Worm (Caenorhabditis elegans) whole organism, L4 larva: ENCODE results near the gene cri-2.
A peak's percentile ranks its signal among the peaks of the same experiment; 100 is the strongest.

Source experiments
- F26F4.8 ChIP-seq: fragments of 200-800 bp; sonication (Bioruptor generic); conservative IDR thresholded peaks from 2 replicates; pipeline ENCODE4 v1.3.6; 2022; ENCODE audit warnings: missing genetic modification characterization, missing compliant biosample characterization
- F44E2.7 ChIP-seq: fragments of 200-800 bp; sonication (Bioruptor generic); IDR thresholded peaks from 2 replicates; pipeline ENCODE4 v2.1.2; 2022; ENCODE audit warnings: missing genetic modification characterization, missing compliant biosample characterization
- F49E8.2 ChIP-seq: sonication (generic microtip); optimal IDR thresholded peaks from 2 replicates; lab custom pipeline; 2016; ENCODE audit warnings: missing compliant biosample characterization, mild to moderate bottlenecking, missing genetic modification characterization, borderline replicate concordance
- R02D3.7 ChIP-seq: fragments of 150-350 bp; sonication (generic microtip); optimal IDR thresholded peaks from 3 replicates; lab custom pipeline; 2014; ENCODE audit warnings: missing biosample characterization, missing genetic modification characterization
- T26A8.4 ChIP-seq: fragments of 200-800 bp; sonication (Bioruptor generic); IDR thresholded peaks from 2 replicates; pipeline ENCODE4 v1.3.6; 2022; ENCODE audit warnings: missing genetic modification characterization, missing compliant biosample characterization
- Y75B8A.6 ChIP-seq: fragments of 200-800 bp; sonication (Bioruptor generic); IDR thresholded peaks from 2 replicates; pipeline ENCODE4 v1.3.6; 2022; ENCODE audit warnings: missing genetic modification reagents, missing genetic modification characterization, missing compliant biosample characterization
- ZK546.5 ChIP-seq, 2 experiments: sonication (generic microtip); optimal IDR thresholded peaks; 2 replicates each; lab custom pipeline; 2017; ENCODE audit warnings: missing biosample characterization in 2 of 2, missing genetic modification characterization in 2 of 2
- ama-1 ChIP-seq: fragments of 150-350 bp; optimal IDR thresholded peaks from 2 replicates; lab custom pipeline; 2014; ENCODE audit warnings: inconsistent platforms, mixed read lengths
- attf-4 ChIP-seq: sonication (generic microtip); optimal IDR thresholded peaks from 3 replicates; lab custom pipeline; 2017; ENCODE audit warnings: missing biosample characterization, missing genetic modification characterization
- ceh-20 ChIP-seq: fragments of 200-800 bp; sonication (Bioruptor generic); IDR thresholded peaks from 2 replicates; pipeline ENCODE4 v1.3.6; 2022; ENCODE audit warnings: missing genetic modification reagents, missing genetic modification characterization, missing compliant biosample characterization
- daf-12 ChIP-seq: fragments of 150-350 bp; optimal IDR thresholded peaks from 2 replicates; lab custom pipeline; 2014; ENCODE audit warnings: missing biosample characterization, missing genetic modification reagents, missing genetic modification characterization
- daf-16 ChIP-seq, 3 experiments: sonication (generic microtip); optimal IDR thresholded peaks; 2 replicates each; lab custom pipeline; 2016 to 2017; ENCODE audit warnings: missing genetic modification characterization in 3 of 3, missing genetic modification reagents in 3 of 3, mild to moderate bottlenecking in 2 of 3, missing compliant biosample characterization in 2 of 3, missing biosample characterization in 1 of 3, moderate library complexity in 1 of 3
- dmd-6 ChIP-seq: fragments of 200-800 bp; sonication (Bioruptor generic); IDR thresholded peaks from 2 replicates; pipeline ENCODE4 v1.3.6; 2022; ENCODE audit warnings: missing genetic modification reagents, missing genetic modification characterization, missing compliant biosample characterization
- dmd-8 ChIP-seq: fragments of 200-800 bp; sonication (Bioruptor generic); IDR thresholded peaks from 2 replicates; pipeline ENCODE4 v1.3.6; 2022; ENCODE audit warnings: missing genetic modification characterization, missing compliant biosample characterization
- dmd-9 ChIP-seq: fragments of 200-800 bp; sonication (Bioruptor generic); IDR thresholded peaks from 2 replicates; pipeline ENCODE4 v1.3.6; 2022; ENCODE audit warnings: missing genetic modification reagents, missing genetic modification characterization, missing compliant biosample characterization
- dve-1 ChIP-seq: sonication (generic microtip); optimal IDR thresholded peaks from 2 replicates; lab custom pipeline; 2017; ENCODE audit warnings: antibody characterized with exemption, mild to moderate bottlenecking, missing genetic modification characterization, missing compliant biosample characterization; ENCODE audit not compliant: insufficient read depth
- fkh-10 ChIP-seq: fragments of 150-350 bp; optimal IDR thresholded peaks from 2 replicates; lab custom pipeline; 2014; ENCODE audit warnings: missing biosample characterization, missing genetic modification reagents, missing genetic modification characterization
- gei-8 ChIP-seq: fragments of 200-800 bp; sonication (Bioruptor generic); optimal IDR thresholded peaks from 2 replicates; lab custom pipeline; 2018; ENCODE audit warnings: mild to moderate bottlenecking, missing genetic modification characterization, missing compliant biosample characterization
- hlh-11 ChIP-seq: fragments of 200-800 bp; sonication (Bioruptor generic); optimal IDR thresholded peaks from 2 replicates; lab custom pipeline; 2018; ENCODE audit warnings: mild to moderate bottlenecking, missing genetic modification characterization, missing compliant biosample characterization
- hlh-30 ChIP-seq: sonication (generic microtip); optimal IDR thresholded peaks from 2 replicates; lab custom pipeline; 2017; ENCODE audit warnings: antibody characterized with exemption, mild to moderate bottlenecking, missing genetic modification characterization, missing compliant biosample characterization; ENCODE audit not compliant: insufficient read depth
- hmg-1.1 ChIP-seq: fragments of 200-800 bp; sonication (Bioruptor generic); IDR thresholded peaks from 2 replicates; pipeline ENCODE4 v1.3.6; 2022; ENCODE audit warnings: missing genetic modification reagents, missing genetic modification characterization, missing compliant biosample characterization
- jun-1 ChIP-seq: fragments of 150-350 bp; optimal IDR thresholded peaks from 2 replicates; lab custom pipeline; 2014; ENCODE audit warnings: missing biosample characterization, missing genetic modification reagents, missing genetic modification characterization
- lim-7 ChIP-seq: fragments of 200-800 bp; sonication (Bioruptor generic); IDR thresholded peaks from 2 replicates; pipeline ENCODE4 v1.3.6; 2022; ENCODE audit warnings: missing genetic modification characterization, missing compliant biosample characterization
- lin-15B ChIP-seq: fragments of 150-350 bp; sonication (generic microtip); optimal IDR thresholded peaks from 3 replicates; lab custom pipeline; 2014; ENCODE audit warnings: missing biosample characterization, missing genetic modification characterization
- lin-29 ChIP-seq: fragments of 200-800 bp; sonication (Bioruptor generic); IDR thresholded peaks from 2 replicates; pipeline ENCODE4 v1.3.6; 2022; ENCODE audit warnings: missing genetic modification reagents, missing genetic modification characterization, missing compliant biosample characterization
- lin-39 ChIP-seq: fragments of 150-350 bp; optimal IDR thresholded peaks from 2 replicates; lab custom pipeline; 2014; ENCODE audit warnings: missing biosample characterization, missing genetic modification reagents, missing genetic modification characterization
- lir-3 ChIP-seq: sonication (generic microtip); optimal IDR thresholded peaks from 2 replicates; lab custom pipeline; 2016; ENCODE audit warnings: mild to moderate bottlenecking, missing genetic modification characterization, missing compliant biosample characterization
- madf-9 ChIP-seq: fragments of 200-800 bp; sonication (Bioruptor generic); conservative IDR thresholded peaks from 2 replicates; pipeline ENCODE4 v1.3.6; 2022; ENCODE audit warnings: missing genetic modification reagents, missing genetic modification characterization, missing compliant biosample characterization
- nhr-10 ChIP-seq: fragments of 150-350 bp; optimal IDR thresholded peaks from 2 replicates; lab custom pipeline; 2014; ENCODE audit warnings: missing biosample characterization, missing genetic modification characterization
- nhr-102 ChIP-seq: sonication (generic microtip); optimal IDR thresholded peaks from 2 replicates; lab custom pipeline; 2016; ENCODE audit warnings: mild to moderate bottlenecking, missing genetic modification characterization, moderate library complexity, missing compliant biosample characterization
- nhr-111 ChIP-seq: fragments of 200-800 bp; sonication (Bioruptor generic); optimal IDR thresholded peaks from 2 replicates; lab custom pipeline; 2018; ENCODE audit warnings: mild to moderate bottlenecking, missing genetic modification characterization, missing compliant biosample characterization
- nhr-237 ChIP-seq: sonication (generic microtip); optimal IDR thresholded peaks from 2 replicates; lab custom pipeline; 2017; ENCODE audit warnings: missing biosample characterization, missing genetic modification characterization
- nhr-28 ChIP-seq: fragments of 150-350 bp; optimal IDR thresholded peaks from 2 replicates; lab custom pipeline; 2014; ENCODE audit warnings: missing biosample characterization, missing genetic modification characterization
- nhr-41 ChIP-seq: fragments of 200-800 bp; sonication (Bioruptor generic); IDR thresholded peaks from 2 replicates; pipeline ENCODE4 v1.3.6; 2022; ENCODE audit warnings: missing genetic modification reagents, missing genetic modification characterization, missing compliant biosample characterization
- nhr-42 ChIP-seq: fragments of 200-800 bp; sonication (Bioruptor generic); IDR thresholded peaks from 2 replicates; pipeline ENCODE4 v1.3.6; 2022; ENCODE audit warnings: missing genetic modification characterization, missing compliant biosample characterization
- pqm-1 ChIP-seq: sonication (generic microtip); optimal IDR thresholded peaks from 2 replicates; lab custom pipeline; 2017; ENCODE audit warnings: missing biosample characterization, missing genetic modification characterization
- rbr-2 ChIP-seq: sonication (generic microtip); optimal IDR thresholded peaks from 2 replicates; lab custom pipeline; 2016; ENCODE audit warnings: missing genotype, missing genetic modification characterization, missing compliant biosample characterization
- sdz-12 ChIP-seq: fragments of 200-800 bp; sonication (Bioruptor generic); optimal IDR thresholded peaks from 2 replicates; lab custom pipeline; 2018; ENCODE audit warnings: mild to moderate bottlenecking, missing genetic modification characterization, missing compliant biosample characterization
- set-16 ChIP-seq: fragments of 200-800 bp; sonication (Bioruptor generic); IDR thresholded peaks from 2 replicates; pipeline ENCODE4 v1.3.6; 2022; ENCODE audit warnings: missing genetic modification reagents, missing genetic modification characterization, missing compliant biosample characterization
- skn-1 ChIP-seq: fragments of 150-350 bp; optimal IDR thresholded peaks from 2 replicates; lab custom pipeline; 2014; ENCODE audit warnings: missing biosample characterization, missing genetic modification characterization
- snpc-1.2 ChIP-seq: fragments of 200-800 bp; sonication (Bioruptor generic); IDR thresholded peaks from 2 replicates; pipeline ENCODE4 v1.3.6; 2022; ENCODE audit warnings: missing genetic modification reagents, missing genetic modification characterization, missing compliant biosample characterization
- snpc-4 ChIP-seq: fragments of 150-350 bp; optimal IDR thresholded peaks from 2 replicates; lab custom pipeline; 2014; ENCODE audit warnings: missing biosample characterization, missing genetic modification characterization
- spr-3 ChIP-seq: fragments of 200-800 bp; sonication (Bioruptor generic); optimal IDR thresholded peaks from 2 replicates; lab custom pipeline; 2018; ENCODE audit warnings: mild to moderate bottlenecking, missing genetic modification characterization, missing compliant biosample characterization
- vab-7 ChIP-seq: fragments of 200-800 bp; sonication (Bioruptor generic); IDR thresholded peaks from 2 replicates; pipeline ENCODE4 v1.3.6; 2022; ENCODE audit warnings: missing genetic modification reagents, missing genetic modification characterization, missing compliant biosample characterization
- zag-1 ChIP-seq: fragments of 150-350 bp; optimal IDR thresholded peaks from 2 replicates; lab custom pipeline; 2014; ENCODE audit warnings: missing biosample characterization, missing genetic modification characterization
- zfp-2 ChIP-seq: sonication (generic microtip); optimal IDR thresholded peaks from 2 replicates; lab custom pipeline; 2016; ENCODE audit warnings: mild to moderate bottlenecking, missing genetic modification characterization, missing compliant biosample characterization

The cri-2 gene

DNA sequence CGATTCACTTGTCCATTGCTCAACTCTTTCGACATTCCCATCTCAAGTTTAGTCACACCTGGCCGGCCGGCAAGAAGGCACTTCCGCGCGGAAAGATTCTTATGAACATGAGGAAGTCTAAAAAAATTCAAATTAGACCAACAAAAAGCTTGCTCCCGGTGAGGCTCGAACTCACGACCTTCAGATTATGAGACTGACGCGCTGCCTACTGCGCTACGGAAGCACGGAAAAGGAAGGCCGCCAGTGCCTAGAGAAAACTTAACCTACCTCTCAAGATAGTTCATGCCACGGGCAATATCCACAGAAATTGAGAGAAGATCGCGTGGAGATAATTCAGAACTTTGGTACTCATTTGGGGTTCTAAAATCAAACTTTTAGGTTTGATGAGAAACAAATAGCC lies 28.4 kb downstream of the cri-2 start (continued):
- TF ChIP-seq T26A8.4 (GFP tag; lab: Robert Waterston, UW) (peak; percentile 47; the same call in 1 of the 2 replicates), F26F4.8 (GFP tag; lab: Robert Waterston, UW) (0 out of 2 replicates have a peak, but pooled peaks have one; percentile 21), dve-1 (tag; lab: Kevin White, UChicago) (no peak), skn-1 (no peak), ceh-20 (GFP tag; lab: Robert Waterston, UW) (no peak), pqm-1 (tag; lab: Kevin White, UChicago) (no peak), sdz-12 (no peak), nhr-28 (tag; lab: Kevin White, UChicago) (no peak), hlh-30 (tag; lab: Kevin White, UChicago) (peak; percentile 0), rbr-2 (tag; lab: Kevin White, UChicago) (no peak), set-16 (no peak), nhr-237 (tag; lab: Kevin White, UChicago) (no peak), lin-29 (no peak), dmd-9 (GFP tag; lab: Robert Waterston, UW) (no peak), dmd-6 (peak; percentile 52), Y75B8A.6 (no peak), attf-4 (tag; lab: Kevin White, UChicago) (no peak), F49E8.2 (tag; lab: Kevin White, UChicago) (no peak), ama-1 (lab: Kevin White, UChicago) (no peak), F44E2.7 (GFP tag; lab: Robert Waterston, UW) (no peak), nhr-111 (GFP tag; lab: Kevin White, UChicago) (no peak), lin-39 (tag; lab: Kevin White, UChicago) (no peak), jun-1 (tag; lab: Kevin White, UChicago) (no peak), snpc-4 (peak; percentile 55)

DNA sequence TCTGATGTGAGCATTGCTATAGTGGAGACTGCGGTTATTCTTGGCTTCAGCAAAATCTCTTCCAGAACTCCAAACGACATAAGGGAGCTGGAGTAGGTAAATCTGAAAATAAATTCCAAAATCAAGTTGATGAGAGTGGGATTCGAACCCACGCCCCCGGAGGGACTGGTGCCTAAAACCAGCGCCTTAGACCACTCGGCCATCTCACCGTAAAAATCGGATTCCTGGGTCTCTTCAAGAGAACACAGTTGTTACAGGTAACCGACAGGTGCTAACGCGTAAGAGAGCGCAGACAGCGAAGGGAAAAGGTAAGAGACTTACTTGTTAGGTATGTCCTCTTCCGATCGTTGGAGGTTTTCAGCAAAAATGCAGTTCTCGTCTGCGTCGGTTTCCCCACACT lies 33.7 kb downstream of the cri-2 start:
- TF ChIP-seq Y75B8A.6 = no peak
- TF ChIP-seq zfp-2 (tag; lab: Kevin White, UChicago) = peak; percentile 20
- peak; percentile 66 for TF ChIP-seq dve-1 (tag; lab: Kevin White, UChicago)
- TF ChIP-seq hmg-1.1 (GFP tag; lab: Robert Waterston, UW) = peak; percentile 55
- peak; percentile 49 for TF ChIP-seq nhr-111 (GFP tag; lab: Kevin White, UChicago)
- TF ChIP-seq lim-7 (GFP tag; lab: Robert Waterston, UW) = peak; percentile 70
- 0 out of 2 replicates have a peak, but pooled peaks have one; percentile 32 for TF ChIP-seq dmd-8
- peak; percentile 39; the same call in 1 of the 2 replicates for TF ChIP-seq nhr-42 (GFP tag; lab: Robert Waterston, UW)
- peak; percentile 39 for TF ChIP-seq lir-3 (tag; lab: Kevin White, UChicago)
- TF ChIP-seq ZK546.5 (tag; optimal IDR thresholded peaks at IDR 0.05; lab: Kevin White, UChicago) = no peak
- peak; percentile 65 for TF ChIP-seq snpc-1.2
- peak; percentile 35 for TF ChIP-seq nhr-102 (tag; lab: Kevin White, UChicago)
- peak; percentile 49; the same call in 1 of the 2 replicates for TF ChIP-seq dmd-6
- TF ChIP-seq daf-12 (tag; lab: Kevin White, UChicago) = no peak
- no peak for TF ChIP-seq spr-3
- TF ChIP-seq gei-8 (GFP tag; lab: Kevin White, UChicago) = peak; percentile 18
- TF ChIP-seq hlh-30 (tag; lab: Kevin White, UChicago) = peak; percentile 9
- peak; percentile 54 for TF ChIP-seq hlh-11
- TF ChIP-seq nhr-41 = 0 out of 2 replicates have a peak, but pooled peaks have one; percentile 32
- peak; percentile 13 for TF ChIP-seq nhr-28 (tag; lab: Kevin White, UChicago)
- peak; percentile 61 for TF ChIP-seq snpc-4
- TF ChIP-seq rbr-2 (tag; lab: Kevin White, UChicago) = peak; percentile 26
- peak; percentile 2 for TF ChIP-seq sdz-12
- TF ChIP-seq R02D3.7 = no peak
- 0 out of 2 replicates have a peak, but pooled peaks have one; percentile 24 for TF ChIP-seq madf-9
- TF ChIP-seq daf-16 (GFP tag; optimal IDR thresholded peaks at IDR 0.05; lab: Kevin White, UChicago) = peak in 1 of 2 experiments; percentile 38
- peak; percentile 45 for TF ChIP-seq daf-16 (tag; optimal IDR thresholded peaks at IDR 0.05; lab: Kevin White, UChicago)
- TF ChIP-seq fkh-10 = no peak
- no peak for TF ChIP-seq zag-1 (tag; lab: Kevin White, UChicago)
- peak; percentile 41; the same call in 1 of the 2 replicates for TF ChIP-seq vab-7 (GFP tag; lab: Robert Waterston, UW)
- TF ChIP-seq nhr-10 = no peak
- 0 out of 2 replicates have a peak, but pooled peaks have one; percentile 45 for TF ChIP-seq F26F4.8 (GFP tag; lab: Robert Waterston, UW)
- TF ChIP-seq lin-15B (tag; lab: Kevin White, UChicago) = no peak
